Fruit fly (Drosophila melanogaster) whole organism, adult: ENCODE results near the gene CG5104.

ENCODE experiments used
- CG11617 ChIP-seq: fragments of 200-800 bp; sonication (Bioruptor generic); optimal IDR thresholded peaks from 2 replicates; lab custom pipeline; 2017; ENCODE audit warnings: mild to moderate bottlenecking, missing biosample characterization, missing genetic modification reagents, missing genetic modification characterization
- CG12768 ChIP-seq: fragments of 200-800 bp; sonication (Bioruptor generic); optimal IDR thresholded peaks from 2 replicates; lab custom pipeline; 2017; ENCODE audit warnings: missing biosample characterization, missing genetic modification characterization, mild to moderate bottlenecking, moderate library complexity, missing genetic modification reagents
- CG14711 ChIP-seq: fragments of 200-800 bp; sonication (Bioruptor generic); optimal IDR thresholded peaks from 2 replicates; lab custom pipeline; 2018; ENCODE audit warnings: missing biosample characterization, mild to moderate bottlenecking, missing genetic modification characterization, moderate library complexity
- CG1620 ChIP-seq: fragments of 200-800 bp; sonication (Bioruptor generic); optimal IDR thresholded peaks from 2 replicates; lab custom pipeline; 2016; ENCODE audit warnings: missing biosample characterization, missing genetic modification characterization
- CG33017 ChIP-seq: fragments of 200-800 bp; sonication (Bioruptor generic); optimal IDR thresholded peaks from 2 replicates; lab custom pipeline; 2018; ENCODE audit warnings: missing biosample characterization, mild to moderate bottlenecking, missing genetic modification characterization, moderate library complexity
- CG5204 ChIP-seq: fragments of 200-800 bp; sonication (Bioruptor generic); optimal IDR thresholded peaks from 2 replicates; lab custom pipeline; 2016; ENCODE audit warnings: missing biosample characterization, missing genetic modification characterization
- CG7045 ChIP-seq: fragments of 200-800 bp; sonication (Bioruptor generic); optimal IDR thresholded peaks from 2 replicates; lab custom pipeline; 2017; ENCODE audit warnings: missing biosample characterization, mild to moderate bottlenecking, missing genetic modification characterization
- CG7101 ChIP-seq: fragments of 200-800 bp; sonication (Bioruptor generic); optimal IDR thresholded peaks from 2 replicates; lab custom pipeline; 2018; ENCODE audit warnings: missing biosample characterization, mild to moderate bottlenecking, missing genetic modification characterization, moderate library complexity
- Clk ChIP-seq: fragments of 200-800 bp; sonication (Bioruptor generic); optimal IDR thresholded peaks from 2 replicates; lab custom pipeline; 2017; ENCODE audit warnings: missing biosample characterization, missing genetic modification characterization
- Crg-1 ChIP-seq: fragments of 200-800 bp; sonication (Bioruptor generic); optimal IDR thresholded peaks from 2 replicates; lab custom pipeline; 2016; ENCODE audit warnings: missing biosample characterization, missing genetic modification characterization
- Hr96 ChIP-seq: fragments of 200-800 bp; sonication (Bioruptor generic); optimal IDR thresholded peaks from 2 replicates; lab custom pipeline; 2016; ENCODE audit warnings: missing biosample characterization, missing genetic modification characterization
- Mnt ChIP-seq: fragments of 200-800 bp; sonication (Bioruptor generic); optimal IDR thresholded peaks from 2 replicates; lab custom pipeline; 2016; ENCODE audit warnings: missing biosample characterization, mild to moderate bottlenecking, missing genetic modification characterization
- bab1 ChIP-seq: fragments of 200-800 bp; sonication (Bioruptor generic); optimal IDR thresholded peaks from 3 replicates; lab custom pipeline; 2019; ENCODE audit warnings: missing biosample characterization, mild to moderate bottlenecking, missing genetic modification characterization, moderate library complexity
- cic ChIP-seq: fragments of 200-800 bp; sonication (Bioruptor generic); optimal IDR thresholded peaks from 2 replicates; lab custom pipeline; 2017; ENCODE audit warnings: missing biosample characterization, mild to moderate bottlenecking, missing genetic modification characterization, moderate library complexity
- cnc ChIP-seq, 2 experiments: fragments of >200 bp; optimal IDR thresholded peaks; 2 replicates each; lab custom pipeline; 2017
- kay ChIP-seq: fragments of 200-800 bp; sonication (Bioruptor generic); peaks from one replicate; lab custom pipeline; 2016; ENCODE audit warnings: missing biosample characterization, missing genetic modification characterization, borderline replicate concordance
- ovo ChIP-seq: fragments of 200-800 bp; sonication (Bioruptor generic); optimal IDR thresholded peaks from 2 replicates; lab custom pipeline; 2016; ENCODE audit warnings: missing biosample characterization, missing genetic modification characterization
- pad ChIP-seq: fragments of 200-800 bp; sonication (Bioruptor generic); optimal IDR thresholded peaks from 3 replicates; lab custom pipeline; 2017; ENCODE audit warnings: missing biosample characterization, missing genetic modification characterization, mild to moderate bottlenecking, moderate library complexity, missing genetic modification reagents
- tj ChIP-seq: fragments of 200-800 bp; sonication (Bioruptor generic); optimal IDR thresholded peaks from 3 replicates; lab custom pipeline; 2017; ENCODE audit warnings: missing biosample characterization, mild to moderate bottlenecking, missing genetic modification characterization, moderate library complexity
- toe ChIP-seq: fragments of 200-800 bp; sonication (Bioruptor generic); optimal IDR thresholded peaks from 2 replicates; lab custom pipeline; 2016; ENCODE audit warnings: missing biosample characterization, missing genetic modification characterization

Gene CG5104

dm6 chr3L:20507552-20507951, 13.3 kb upstream of the CG5104 start:
- TF ChIP-seq cic (no peak), pad (no peak), CG1620 (GFP tag; lab: Kevin White, UChicago) (peak; percentile 2), kay (peak; percentile 85), CG12768 (no peak)

dm6 chr3L:20508136-20508635, 12.6 kb upstream of the CG5104 start:
- TF ChIP-seq tj (GFP tag; lab: Kevin White, UChicago) (peak; percentile 72), CG33017 (tag; lab: Kevin White, UChicago) (peak; percentile 89), cic (peak; percentile 3), CG5204 (peak; percentile 87), Mnt (GFP tag; lab: Kevin White, UChicago) (peak; percentile 78), CG7045 (GFP tag; lab: Kevin White, UChicago) (peak; percentile 86), CG12768 (peak; percentile 93), toe (GFP tag; lab: Kevin White, UChicago) (peak; percentile 90), Crg-1 (peak; percentile 86), CG14711 (tag; lab: Kevin White, UChicago) (peak; percentile 86), Clk (GFP tag; lab: Kevin White, UChicago) (peak; percentile 81), pad (peak; percentile 85), kay (peak; percentile 85), CG1620 (GFP tag; lab: Kevin White, UChicago) (peak; percentile 84), CG7101 (peak; percentile 92), ovo (peak; percentile 52), cnc (optimal IDR thresholded peaks at IDR 0.05; lab: Kevin White, UChicago) (no peak), CG11617 (GFP tag; lab: Kevin White, UChicago) (peak; percentile 87), bab1 (GFP tag; lab: Kevin White, UChicago) (peak; percentile 92), Hr96 (GFP tag; lab: Kevin White, UChicago) (peak; percentile 85)

- TF ChIP-seq pad (peak; percentile 75), CG1620 (GFP tag; lab: Kevin White, UChicago) (peak; percentile 38), bab1 (GFP tag; lab: Kevin White, UChicago) (peak; percentile 84), Crg-1 (peak; percentile 32), cnc (optimal IDR thresholded peaks at IDR 0.05; lab: Kevin White, UChicago) (no peak), kay (no peak), CG7045 (GFP tag; lab: Kevin White, UChicago) (peak; percentile 74), CG11617 (GFP tag; lab: Kevin White, UChicago) (peak; percentile 90), CG33017 (tag; lab: Kevin White, UChicago) (peak; percentile 69), CG12768 (peak; percentile 50), CG5204 (peak; percentile 79), Mnt (GFP tag; lab: Kevin White, UChicago) (peak; percentile 65), tj (GFP tag; lab: Kevin White, UChicago) (peak; percentile 93), Hr96 (GFP tag; lab: Kevin White, UChicago) (peak; percentile 67), ovo (no peak), Clk (GFP tag; lab: Kevin White, UChicago) (peak; percentile 49), CG7101 (peak; percentile 70), toe (GFP tag; lab: Kevin White, UChicago) (peak; percentile 45), CG14711 (tag; lab: Kevin White, UChicago) (peak; percentile 57), cic (peak; percentile 51)
Measured at dm6 chr3L:20509121-20509934, 11.5 kb upstream of the CG5104 start.

dm6 chr3L:20511499-20512108, 9.2 kb upstream of the CG5104 start:
- TF ChIP-seq Mnt (GFP tag; lab: Kevin White, UChicago), result peak; percentile 10
- TF ChIP-seq CG14711 (tag; lab: Kevin White, UChicago), result no peak
- no peak for TF ChIP-seq Hr96 (GFP tag; lab: Kevin White, UChicago)
- TF ChIP-seq tj (GFP tag; lab: Kevin White, UChicago), result no peak
- peak; percentile 79 for TF ChIP-seq kay

- TF ChIP-seq CG33017 (tag; lab: Kevin White, UChicago) (no peak), CG7045 (GFP tag; lab: Kevin White, UChicago) (no peak), Mnt (GFP tag; lab: Kevin White, UChicago) (no peak), bab1 (GFP tag; lab: Kevin White, UChicago) (no peak), tj (GFP tag; lab: Kevin White, UChicago) (no peak), CG14711 (tag; lab: Kevin White, UChicago) (no peak), CG11617 (GFP tag; lab: Kevin White, UChicago) (no peak), CG7101 (no peak), toe (GFP tag; lab: Kevin White, UChicago) (no peak), Clk (GFP tag; lab: Kevin White, UChicago) (no peak), ovo (no peak), cic (peak; percentile 24), kay (peak; percentile 90), Crg-1 (no peak), CG12768 (no peak)
Measured at dm6 chr3L:20514101-20514500, 6.7 kb upstream of the CG5104 start.
